Fruit fly (Drosophila melanogaster) whole organism: ENCODE data around the gene SelT.

ENCODE experiments used
- CG8478 ChIP-seq: fragments of >200 bp; optimal IDR thresholded peaks from 2 replicates; lab custom pipeline; 2018; ENCODE audit warnings: inconsistent platforms
- Dll ChIP-seq: fragments of >200 bp; optimal IDR thresholded peaks from 2 replicates; lab custom pipeline; 2017
- pan ChIP-seq: fragments of >200 bp; optimal IDR thresholded peaks from 2 replicates; lab custom pipeline; 2017
- psq ChIP-seq: fragments of >200 bp; optimal IDR thresholded peaks from 2 replicates; lab custom pipeline; 2017
- usp ChIP-seq: fragments of >200 bp; optimal IDR thresholded peaks from 2 replicates; lab custom pipeline; 2017; ENCODE audit warnings: missing biosample characterization, missing genetic modification characterization, mixed read lengths

dm6 chr2L:5031886-5032285 lies 21.2 kb downstream of the SelT start:
- TF ChIP-seq pan (lab: Kevin White, UChicago) (no peak), Dll (lab: Kevin White, UChicago) (no peak), usp (no peak), CG8478 (lab: Kevin White, UChicago) (no peak), psq (lab: Kevin White, UChicago) (no peak)
